Fruit fly (Drosophila melanogaster) whole organism, prepupa: ENCODE data around the gene Cpr78E.
A peak's percentile ranks its signal among the peaks of the same experiment; 100 is the strongest.

Source experiments
- CG10669 ChIP-seq: fragments of 200-800 bp; sonication (Bioruptor generic); optimal IDR thresholded peaks from 3 replicates; lab custom pipeline; 2018; ENCODE audit warnings: missing biosample characterization, mild to moderate bottlenecking, missing genetic modification characterization, moderate library complexity
- CG11294 ChIP-seq: fragments of 200-800 bp; sonication (Bioruptor generic); IDR thresholded peaks from 2 replicates; pipeline ENCODE4 v1.3.6; 2022; ENCODE audit warnings: missing biosample characterization, missing genetic modification characterization
- CG32006 ChIP-seq: fragments of 200-800 bp; sonication (Bioruptor generic); optimal IDR thresholded peaks from 3 replicates; lab custom pipeline; 2017; ENCODE audit warnings: missing biosample characterization, mild to moderate bottlenecking, missing genetic modification characterization
- Eip93F ChIP-seq: fragments of 200-800 bp; sonication (Bioruptor generic); optimal IDR thresholded peaks from 2 replicates; lab custom pipeline; 2016; ENCODE audit warnings: missing biosample characterization, mild to moderate bottlenecking, missing genetic modification characterization
- Lpt ChIP-seq: fragments of 200-800 bp; sonication (Bioruptor generic); optimal IDR thresholded peaks from 3 replicates; lab custom pipeline; 2016; ENCODE audit warnings: missing biosample characterization, missing genetic modification characterization
- eg ChIP-seq: fragments of 200-800 bp; sonication (Bioruptor generic); IDR thresholded peaks from 3 replicates; pipeline ENCODE4 v1.3.6; 2022; ENCODE audit warnings: missing biosample characterization, missing genetic modification characterization
- ss ChIP-seq, 2 experiments: fragments of 200-800 bp; sonication (Bioruptor generic); optimal IDR thresholded peaks; 2 replicates in 1 of 2; 3 replicates in 1 of 2; lab custom pipeline; 2017 to 2018; ENCODE audit warnings: mild to moderate bottlenecking in 2 of 2, missing biosample characterization in 2 of 2, missing genetic modification characterization in 2 of 2, moderate library complexity in 1 of 2

DNA sequence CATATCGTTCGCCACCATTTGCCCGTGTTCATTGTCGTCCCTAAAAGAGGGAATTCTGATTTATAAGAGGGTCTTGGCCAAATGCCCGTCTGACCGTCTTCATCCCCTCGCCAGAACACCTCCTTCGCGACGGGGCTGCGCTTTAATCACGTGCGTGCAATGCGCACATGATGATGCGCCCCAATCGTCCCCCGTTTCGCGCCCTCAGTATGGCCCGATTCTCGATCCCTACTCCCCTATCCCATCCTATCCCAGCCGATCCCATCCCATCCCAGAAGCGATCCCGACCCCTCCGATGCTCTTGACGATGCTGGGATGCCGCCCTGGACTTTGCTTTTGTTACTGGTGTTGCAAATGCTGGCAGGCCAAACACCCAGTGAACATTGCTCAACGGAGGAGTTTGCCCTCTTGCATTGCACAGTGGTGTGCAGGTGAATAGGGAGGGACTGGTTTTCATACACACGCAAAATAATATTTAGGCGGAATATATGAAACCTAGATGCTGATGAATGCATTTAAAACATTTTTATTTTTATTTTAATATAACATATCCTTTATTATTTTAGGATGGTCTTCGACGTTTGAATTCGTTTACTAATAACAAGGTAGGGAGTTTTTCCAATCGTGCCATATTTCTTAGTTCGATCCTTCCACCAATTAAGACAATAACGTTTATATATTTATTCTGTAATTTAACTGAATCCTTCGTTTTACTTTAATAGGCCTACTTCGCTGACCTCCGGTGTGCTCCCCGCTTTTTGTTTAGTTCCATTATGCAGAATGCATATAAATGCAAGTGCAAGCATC, 43.2 kb upstream of the Cpr78E start:
- TF ChIP-seq CG11294 (GFP tag; lab: Robert Waterston, UW) (peak; percentile 33; the same call in 1 of the 2 replicates), Lpt (GFP tag; lab: Kevin White, UChicago) (peak; percentile 63), eg (GFP tag; lab: Robert Waterston, UW) (0 out of 3 replicates have a peak, but pooled peaks have one; percentile 21), CG10669 (peak; percentile 85), CG32006 (GFP tag; lab: Kevin White, UChicago) (peak; percentile 87), ss (GFP tag; optimal IDR thresholded peaks at IDR 0.05; lab: Kevin White, UChicago) (peak; percentile 78 to 90), Eip93F (GFP tag; lab: Kevin White, UChicago) (peak; percentile 67)
